Fruit fly (Drosophila melanogaster): Measurements from ENCODE around the gene MED28.

DNA sequence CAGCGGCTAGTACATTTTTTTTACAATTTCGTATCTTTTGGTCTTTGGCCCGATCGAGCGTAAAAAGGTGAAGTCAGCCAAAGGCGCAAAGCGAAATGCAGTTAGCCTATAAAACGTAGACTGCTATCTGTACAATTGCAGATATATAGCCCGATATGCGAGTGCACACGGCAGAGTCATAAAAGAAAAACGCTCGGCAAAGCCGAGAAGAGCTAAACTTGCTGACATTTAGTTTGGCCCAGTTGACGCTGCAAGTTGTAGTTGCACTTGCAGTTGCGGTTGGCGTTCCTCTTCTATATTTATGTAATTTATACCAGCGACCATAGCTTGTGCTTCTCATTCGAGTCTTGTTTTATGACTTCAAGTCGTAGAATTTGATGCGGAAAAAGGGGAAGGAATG lies 16.2 kb upstream of the MED28 start:
- TF ChIP-seq woc (GFP tag; optimal IDR thresholded peaks at IDR 0.05): no peak
- no peak for TF ChIP-seq lola (GFP tag; optimal IDR thresholded peaks at IDR 0.05)
- TF ChIP-seq Dfd (GFP tag; optimal IDR thresholded peaks at IDR 0.05): no peak
- no peak for TF ChIP-seq Hnf4 (GFP tag; optimal IDR thresholded peaks at IDR 0.05)
- no peak for TF ChIP-seq br (GFP tag; optimal IDR thresholded peaks at IDR 0.05)
- TF ChIP-seq GATAd (GFP tag; optimal IDR thresholded peaks at IDR 0.05): no peak
- no peak for TF ChIP-seq HLH106 (tag; optimal IDR thresholded peaks at IDR 0.05)
- no peak for TF ChIP-seq N (GFP tag; optimal IDR thresholded peaks at IDR 0.05)
- TF ChIP-seq psq (GFP tag; optimal IDR thresholded peaks at IDR 0.05): no peak
- TF ChIP-seq dl (GFP tag; optimal IDR thresholded peaks at IDR 0.05; ENCODE audit: insufficient read depth in 1 of 2, partially characterized antibody in 2 of 2): no peak
- no peak for TF ChIP-seq CG32264 (GFP tag; optimal IDR thresholded peaks at IDR 0.05)
